Fruit fly (Drosophila melanogaster): ENCODE data around the gene grass.

grass gene

DNA sequence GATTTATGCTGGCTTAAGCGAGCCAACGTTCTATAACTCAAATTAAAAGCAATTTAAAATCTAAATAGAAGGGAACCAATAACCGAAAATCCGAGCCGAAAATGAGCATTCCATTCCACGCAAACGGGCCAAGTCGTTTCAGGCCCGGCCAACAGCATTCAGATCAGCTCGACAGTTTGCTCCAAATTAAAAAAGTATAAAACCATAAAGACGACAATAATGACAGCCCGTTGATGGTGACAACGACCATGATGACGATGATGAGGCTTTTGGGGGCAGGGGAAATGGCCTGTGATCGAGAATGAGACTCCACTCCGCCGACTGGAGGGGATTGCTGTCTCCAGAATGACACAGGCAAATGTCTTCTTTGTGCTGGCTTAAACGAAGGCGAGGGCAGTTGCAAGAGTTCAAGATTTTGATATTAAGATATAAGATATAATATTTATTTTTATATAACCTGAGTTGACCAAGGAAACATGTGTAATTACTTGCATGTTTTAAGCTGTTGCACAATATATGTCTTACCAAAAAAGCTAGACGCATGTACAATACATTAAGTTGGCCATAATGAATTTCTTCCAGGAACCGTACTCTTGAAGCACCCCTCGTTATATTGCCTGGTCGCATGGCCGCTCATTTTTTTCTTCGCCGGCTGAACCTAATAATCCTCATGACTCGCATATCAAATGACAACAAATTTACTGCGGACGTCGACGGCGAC is 47.1 kb downstream of the grass start:
- no peak for TF ChIP-seq Myc (optimal IDR thresholded peaks at IDR 0.05)
- no peak for TF ChIP-seq h (optimal IDR thresholded peaks at IDR 0.05)
- TF ChIP-seq ttk (optimal IDR thresholded peaks at IDR 0.05): no peak
- no peak for TF ChIP-seq psq (optimal IDR thresholded peaks at IDR 0.05)
- TF ChIP-seq insv (optimal IDR thresholded peaks at IDR 0.05): no peak
- TF ChIP-seq Sin3A (optimal IDR thresholded peaks at IDR 0.05): no peak

dm6 chr3R:27208724-27209343 is 51.1 kb downstream of the grass start:
- TF ChIP-seq psq (optimal IDR thresholded peaks at IDR 0.05): no peak
- no peak for TF ChIP-seq ttk (optimal IDR thresholded peaks at IDR 0.05)
- TF ChIP-seq insv (optimal IDR thresholded peaks at IDR 0.05): no peak
- TF ChIP-seq Sin3A (optimal IDR thresholded peaks at IDR 0.05): no peak
- no peak for TF ChIP-seq Myc (optimal IDR thresholded peaks at IDR 0.05)
- TF ChIP-seq h (optimal IDR thresholded peaks at IDR 0.05): no peak
